Worm (Caenorhabditis elegans) whole organism, L1 larva: ENCODE data around the gene F26H11.4.
A peak's percentile ranks its signal among the peaks of the same experiment; 100 is the strongest.

Experiments
- C16A3.4 ChIP-seq: fragments of 150-350 bp; optimal IDR thresholded peaks from 2 replicates; lab custom pipeline; 2014; ENCODE audit warnings: missing biosample characterization, missing genetic modification characterization
- aha-1 ChIP-seq: fragments of 150-350 bp; optimal IDR thresholded peaks from 2 replicates; lab custom pipeline; 2014; ENCODE audit warnings: missing biosample characterization, missing genetic modification characterization
- ama-1 ChIP-seq: fragments of 150-350 bp; optimal IDR thresholded peaks from 2 replicates; lab custom pipeline; 2014
- blmp-1 ChIP-seq: fragments of 150-350 bp; optimal IDR thresholded peaks from 2 replicates; lab custom pipeline; 2014; ENCODE audit warnings: missing biosample characterization, missing genetic modification characterization
- ceh-8 ChIP-seq: fragments of 200-800 bp; sonication (Bioruptor generic); optimal IDR thresholded peaks from 2 replicates; lab custom pipeline; 2018; ENCODE audit warnings: mild to moderate bottlenecking, missing genetic modification characterization, moderate library complexity, missing compliant biosample characterization
- ceh-82 ChIP-seq, 3 experiments: fragments of 150-350 bp in 1 of 3; sonication (generic microtip) in 2 of 3; optimal IDR thresholded peaks; 2 replicates each; lab custom pipeline; 2014 to 2017; ENCODE audit warnings: missing biosample characterization in 3 of 3, missing genetic modification characterization in 3 of 3
- ceh-90 ChIP-seq: sonication (generic microtip); optimal IDR thresholded peaks from 2 replicates; lab custom pipeline; 2016; ENCODE audit warnings: missing genetic modification characterization, missing compliant biosample characterization
- dsc-1 ChIP-seq: sonication (generic microtip); optimal IDR thresholded peaks from 2 replicates; lab custom pipeline; 2016; ENCODE audit warnings: mild to moderate bottlenecking, missing genetic modification characterization, missing compliant biosample characterization
- efl-3 ChIP-seq: fragments of 200-800 bp; sonication (Bioruptor generic); optimal IDR thresholded peaks from 2 replicates; lab custom pipeline; 2018; ENCODE audit warnings: mild to moderate bottlenecking, missing genetic modification characterization, missing compliant biosample characterization
- egl-27 ChIP-seq, 2 experiments: fragments of 150-350 bp in 1 of 2; sonication (generic microtip); optimal IDR thresholded peaks; 3 replicates each; lab custom pipeline; 2017 to 2018; ENCODE audit warnings: missing biosample characterization in 2 of 2, missing genetic modification characterization in 2 of 2, missing genetic modification reagents in 2 of 2
- elt-3 ChIP-seq, 6 experiments: fragments of 150-350 bp in 1 of 6; sonication (generic microtip); optimal IDR thresholded peaks; 2 replicates each; lab custom pipeline; 2017 to 2018; ENCODE audit warnings: missing biosample characterization in 6 of 6, missing genetic modification characterization in 6 of 6, inconsistent platforms in 1 of 6
- fkh-10 ChIP-seq: sonication (generic microtip); optimal IDR thresholded peaks from 2 replicates; lab custom pipeline; 2017; ENCODE audit warnings: missing biosample characterization, missing genetic modification reagents, missing genetic modification characterization
- fkh-8 ChIP-seq: sonication (generic microtip); optimal IDR thresholded peaks from 2 replicates; lab custom pipeline; 2016; ENCODE audit warnings: mild to moderate bottlenecking, missing genetic modification characterization, missing compliant biosample characterization
- grh-1 ChIP-seq: fragments of 200-800 bp; sonication (Bioruptor generic); IDR thresholded peaks from 2 replicates; pipeline ENCODE4 v1.3.6; 2022; ENCODE audit warnings: missing genetic modification reagents, missing genetic modification characterization, missing compliant biosample characterization
- hlh-17 ChIP-seq: fragments of 200-800 bp; sonication (Bioruptor generic); optimal IDR thresholded peaks from 2 replicates; lab custom pipeline; 2018; ENCODE audit warnings: missing genetic modification characterization, mild to moderate bottlenecking, missing compliant biosample characterization, moderate library complexity, borderline replicate concordance
- hlh-4 ChIP-seq: sonication (generic microtip); optimal IDR thresholded peaks from 2 replicates; lab custom pipeline; 2016; ENCODE audit warnings: mild to moderate bottlenecking, missing genetic modification characterization, missing compliant biosample characterization
- hpl-2 ChIP-seq: fragments of 150-350 bp; optimal IDR thresholded peaks from 2 replicates; lab custom pipeline; 2014; ENCODE audit warnings: missing biosample characterization, missing genetic modification reagents, missing genetic modification characterization
- irx-1 ChIP-seq: sonication (generic microtip); optimal IDR thresholded peaks from 2 replicates; lab custom pipeline; 2016; ENCODE audit warnings: missing genetic modification characterization, missing compliant biosample characterization
- lin-15B ChIP-seq: fragments of 150-350 bp; sonication (generic microtip); optimal IDR thresholded peaks from 3 replicates; lab custom pipeline; 2014; ENCODE audit warnings: missing biosample characterization, missing genetic modification characterization
- lin-35 ChIP-seq, 2 experiments: fragments of 150-350 bp; optimal IDR thresholded peaks; 2 replicates each; lab custom pipeline; 2014; ENCODE audit warnings: missing biosample characterization in 2 of 2, missing genetic modification characterization in 2 of 2, missing genetic modification reagents in 2 of 2
- lin-39 ChIP-seq: fragments of 150-350 bp; optimal IDR thresholded peaks from 2 replicates; lab custom pipeline; 2014; ENCODE audit warnings: missing biosample characterization, missing genetic modification reagents, missing genetic modification characterization
- lir-3 ChIP-seq: sonication (generic microtip); optimal IDR thresholded peaks from 2 replicates; lab custom pipeline; 2016; ENCODE audit warnings: mild to moderate bottlenecking, missing genetic modification characterization, moderate library complexity, missing compliant biosample characterization; ENCODE audit not compliant: poor library complexity
- lsy-2 ChIP-seq, 2 experiments: fragments of 150-350 bp; optimal IDR thresholded peaks; 2 replicates each; lab custom pipeline; 2014; ENCODE audit warnings: missing biosample characterization in 2 of 2, missing genetic modification characterization in 2 of 2
- mdl-1 ChIP-seq, 2 experiments: fragments of 150-350 bp; optimal IDR thresholded peaks; 2 replicates each; lab custom pipeline; 2014 to 2017; ENCODE audit warnings: missing biosample characterization in 2 of 2, missing genetic modification characterization in 2 of 2, inconsistent platforms in 1 of 2
- mef-2 ChIP-seq: fragments of 150-350 bp; optimal IDR thresholded peaks from 2 replicates; lab custom pipeline; 2014; ENCODE audit warnings: missing biosample characterization, missing genetic modification characterization
- mep-1 ChIP-seq: fragments of 150-350 bp; optimal IDR thresholded peaks from 2 replicates; lab custom pipeline; 2014; ENCODE audit warnings: missing biosample characterization, missing genetic modification characterization
- nhr-11 ChIP-seq: fragments of 150-350 bp; optimal IDR thresholded peaks from 2 replicates; lab custom pipeline; 2014; ENCODE audit warnings: missing biosample characterization, missing genetic modification characterization
- nhr-19 ChIP-seq: fragments of 200-800 bp; sonication (Bioruptor generic); conservative IDR thresholded peaks from 2 replicates; pipeline ENCODE4 v1.3.6; 2022; ENCODE audit warnings: missing genetic modification characterization, missing compliant biosample characterization
- nhr-20 ChIP-seq: sonication (generic microtip); optimal IDR thresholded peaks from 2 replicates; lab custom pipeline; 2016; ENCODE audit warnings: mild to moderate bottlenecking, missing genetic modification characterization, missing compliant biosample characterization
- nhr-71 ChIP-seq: sonication (generic microtip); optimal IDR thresholded peaks from 2 replicates; lab custom pipeline; 2016; ENCODE audit warnings: mild to moderate bottlenecking, missing genetic modification characterization, moderate library complexity, missing compliant biosample characterization
- nhr-77 ChIP-seq: fragments of 150-350 bp; optimal IDR thresholded peaks from 2 replicates; lab custom pipeline; 2014; ENCODE audit warnings: missing biosample characterization, missing genetic modification characterization
- nhr-85 ChIP-seq: sonication (generic microtip); peaks from one replicate; lab custom pipeline; 2016; ENCODE audit warnings: missing genetic modification characterization, inconsistent platforms, missing compliant biosample characterization
- pag-3 ChIP-seq: sonication (generic microtip); optimal IDR thresholded peaks from 2 replicates; lab custom pipeline; 2017; ENCODE audit warnings: missing genetic modification characterization, mild to moderate bottlenecking, missing compliant biosample characterization, antibody characterized with exemption, borderline replicate concordance; ENCODE audit not compliant: insufficient read depth
- pqm-1 ChIP-seq: sonication (generic microtip); optimal IDR thresholded peaks from 3 replicates; lab custom pipeline; 2017; ENCODE audit warnings: missing biosample characterization, missing genetic modification characterization
- rnt-1 ChIP-seq: sonication (generic microtip); optimal IDR thresholded peaks from 2 replicates; lab custom pipeline; 2016; ENCODE audit warnings: mild to moderate bottlenecking, missing genetic modification characterization, moderate library complexity, missing compliant biosample characterization
- snu-23 ChIP-seq: sonication (generic microtip); optimal IDR thresholded peaks from 2 replicates; lab custom pipeline; 2016; ENCODE audit warnings: missing genetic modification characterization, missing compliant biosample characterization
- sptf-1 ChIP-seq: fragments of 150-350 bp; optimal IDR thresholded peaks from 2 replicates; lab custom pipeline; 2014; ENCODE audit warnings: missing biosample characterization, missing genetic modification characterization
- sup-37 ChIP-seq: fragments of 200-800 bp; sonication (Bioruptor generic); optimal IDR thresholded peaks from 2 replicates; lab custom pipeline; 2018; ENCODE audit warnings: mild to moderate bottlenecking, missing genetic modification characterization, missing compliant biosample characterization
- unc-62 ChIP-seq: fragments of 150-350 bp; optimal IDR thresholded peaks from 2 replicates; lab custom pipeline; 2014; ENCODE audit warnings: missing biosample characterization, missing genetic modification reagents, missing genetic modification characterization
- unc-86 ChIP-seq: sonication (generic microtip); optimal IDR thresholded peaks from 2 replicates; lab custom pipeline; 2016; ENCODE audit warnings: missing genetic modification characterization, missing compliant biosample characterization
- unc-98 ChIP-seq: fragments of 200-800 bp; sonication (Bioruptor generic); IDR thresholded peaks from 2 replicates; pipeline ENCODE4 v1.3.6; 2022; ENCODE audit warnings: missing genetic modification characterization, missing compliant biosample characterization
- xbp-1 ChIP-seq: sonication (generic microtip); optimal IDR thresholded peaks from 2 replicates; lab custom pipeline; 2016; ENCODE audit warnings: missing genetic modification characterization, missing compliant biosample characterization
- zip-4 ChIP-seq: fragments of 200-800 bp; sonication (Bioruptor generic); optimal IDR thresholded peaks from 2 replicates; lab custom pipeline; 2018; ENCODE audit warnings: mild to moderate bottlenecking, missing genetic modification characterization, moderate library complexity, missing compliant biosample characterization

Gene F26H11.4

DNA sequence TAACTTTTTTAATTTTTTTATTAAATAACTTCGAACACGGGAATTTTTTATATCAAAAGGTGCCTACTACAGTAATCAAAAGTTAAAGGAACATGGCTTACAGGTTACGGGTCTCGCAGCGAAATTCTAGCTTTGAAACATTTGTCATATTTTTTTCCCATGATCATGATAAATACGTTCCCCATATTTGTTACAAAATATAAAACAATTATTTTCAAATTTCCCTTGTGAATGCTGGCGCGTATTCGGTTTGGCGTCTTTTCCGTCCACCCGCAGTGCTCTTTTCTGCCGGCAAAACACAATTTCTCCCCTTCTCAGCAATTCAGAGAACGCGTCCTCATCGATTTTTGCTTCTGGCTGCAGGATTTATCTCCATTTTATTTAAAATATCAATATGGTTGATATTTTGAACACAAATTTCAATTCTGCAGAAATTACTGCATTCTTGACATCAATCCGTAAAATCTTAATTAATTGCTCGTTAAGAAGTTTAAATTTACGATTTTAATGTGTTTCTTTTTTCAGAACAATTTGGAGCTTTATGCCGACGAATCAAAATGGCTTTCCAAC lies 43.1 kb upstream of the F26H11.4 start, which contains the start of gene imb-2 (continued):
- TF ChIP-seq ceh-82 (tag; optimal IDR thresholded peaks at IDR 0.05; lab: Kevin White, UChicago) (peak in 1 of 3 experiments; percentile 62), xbp-1 (tag; lab: Kevin White, UChicago) (peak; percentile 9), lsy-2 (tag; optimal IDR thresholded peaks at IDR 0.05; lab: Kevin White, UChicago) (peak; percentile 61 to 86), snu-23 (GFP tag; lab: Kevin White, UChicago) (peak; percentile 46), efl-3 (GFP tag; lab: Kevin White, UChicago) (no peak), blmp-1 (tag; lab: Kevin White, UChicago) (no peak), sptf-1 (tag; lab: Kevin White, UChicago) (no peak), mdl-1 (tag; optimal IDR thresholded peaks at IDR 0.05; lab: Kevin White, UChicago) (no peak), nhr-85 (tag; lab: Kevin White, UChicago) (peak; percentile 19), lin-39 (tag; lab: Kevin White, UChicago) (no peak), hlh-17 (GFP tag; lab: Kevin White, UChicago) (no peak), nhr-20 (peak; percentile 30), lin-15B (tag; lab: Kevin White, UChicago) (peak; percentile 58), nhr-19 (no peak), fkh-10 (GFP tag; lab: Kevin White, UChicago) (peak; percentile 5), rnt-1 (tag; lab: Kevin White, UChicago) (peak; percentile 32), nhr-11 (tag; lab: Kevin White, UChicago) (no peak), grh-1 (GFP tag; lab: Robert Waterston, UW) (no peak), unc-62 (GFP tag; lab: Kevin White, UChicago) (no peak), unc-98 (GFP tag; lab: Robert Waterston, UW) (no peak), irx-1 (tag; lab: Kevin White, UChicago) (no peak), lir-3 (tag; lab: Kevin White, UChicago) (no peak), unc-86 (tag; lab: Kevin White, UChicago) (peak; percentile 33), ama-1 (lab: Kevin White, UChicago) (no peak), sup-37 (GFP tag; lab: Kevin White, UChicago) (no peak), zip-4 (GFP tag; lab: Kevin White, UChicago) (no peak), pqm-1 (tag; lab: Kevin White, UChicago) (no peak), C16A3.4 (tag; lab: Kevin White, UChicago) (peak; percentile 51), nhr-71 (tag; lab: Kevin White, UChicago) (peak; percentile 73), mep-1 (tag; lab: Kevin White, UChicago) (no peak), pag-3 (tag; lab: Kevin White, UChicago) (no peak), hlh-4 (tag; lab: Kevin White, UChicago) (no peak), elt-3 (tag; optimal IDR thresholded peaks at IDR 0.05; lab: Kevin White, UChicago) (no peak), dsc-1 (tag; lab: Kevin White, UChicago) (peak; percentile 34), nhr-77 (tag; lab: Kevin White, UChicago) (peak; percentile 72), fkh-8 (tag; lab: Kevin White, UChicago) (peak; percentile 70), ceh-90 (tag; lab: Kevin White, UChicago) (no peak)
- TF ChIP-seq, all 84 proteins: peak for 26

DNA sequence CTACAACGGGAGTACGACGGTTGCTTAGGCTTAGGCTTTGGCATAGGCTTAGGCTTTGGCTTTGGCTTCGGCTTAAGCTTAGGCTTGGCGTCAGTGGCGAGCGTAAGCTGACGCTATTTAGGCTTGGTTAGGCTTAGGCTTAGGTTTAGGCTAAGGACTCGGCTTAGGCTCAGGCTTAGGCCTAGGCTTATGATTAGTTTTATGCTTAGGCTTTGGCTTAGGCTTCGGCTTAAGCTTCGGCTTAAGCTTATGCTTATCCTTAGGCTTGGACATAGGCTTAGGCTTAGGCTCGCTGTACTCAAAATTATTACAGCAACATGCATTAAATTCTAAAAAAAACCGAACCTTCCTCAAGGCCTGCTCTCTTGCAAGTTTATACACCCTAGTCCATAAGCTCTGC lies 33.8 kb upstream of the F26H11.4 start:
- TF ChIP-seq lin-35 (GFP tag; optimal IDR thresholded peaks at IDR 0.05; lab: Kevin White, UChicago) (no peak), egl-27 (tag; optimal IDR thresholded peaks at IDR 0.05; lab: Kevin White, UChicago) (no peak), ceh-8 (GFP tag; lab: Kevin White, UChicago) (no peak), irx-1 (tag; lab: Kevin White, UChicago) (no peak), hpl-2 (GFP tag; lab: Kevin White, UChicago) (no peak), blmp-1 (tag; lab: Kevin White, UChicago) (no peak), mef-2 (tag; lab: Kevin White, UChicago) (no peak), aha-1 (no peak), mdl-1 (tag; optimal IDR thresholded peaks at IDR 0.05; lab: Kevin White, UChicago) (no peak), C16A3.4 (tag; lab: Kevin White, UChicago) (no peak), xbp-1 (tag; lab: Kevin White, UChicago) (no peak)
